Fruit fly (Drosophila melanogaster): ENCODE results near the gene CG15362.

Gene CG15362

dm6 chr2L:1980708-1981339 is at the start of gene CG15362, which contains the start of gene CG15356:
CG15362 (plus strand) TSS chr2L:1981176.
CG15356 (minus strand) TSS chr2L:1980755.
- TF ChIP-seq EcR (GFP tag; optimal IDR thresholded peaks at IDR 0.05) (no peak), pan (optimal IDR thresholded peaks at IDR 0.05) (no peak), Dll (optimal IDR thresholded peaks at IDR 0.05) (no peak), psq (optimal IDR thresholded peaks at IDR 0.05) (no peak), CG8478 (optimal IDR thresholded peaks at IDR 0.05) (no peak), usp (GFP tag; optimal IDR thresholded peaks at IDR 0.05) (no peak)

- TF ChIP-seq psq (optimal IDR thresholded peaks at IDR 0.05) (no peak), Dll (optimal IDR thresholded peaks at IDR 0.05) (no peak), EcR (GFP tag; optimal IDR thresholded peaks at IDR 0.05) (no peak), pan (optimal IDR thresholded peaks at IDR 0.05) (no peak), CG8478 (optimal IDR thresholded peaks at IDR 0.05) (no peak), usp (GFP tag; optimal IDR thresholded peaks at IDR 0.05) (no peak)
Observed at dm6 chr2L:1938004-1938403, 43.0 kb upstream of the CG15362 start.

dm6 chr2L:1944473-1945110 is 36.4 kb upstream of the CG15362 start:
- TF ChIP-seq pan (optimal IDR thresholded peaks at IDR 0.05) (no peak), Dll (optimal IDR thresholded peaks at IDR 0.05) (no peak), EcR (GFP tag; optimal IDR thresholded peaks at IDR 0.05) (no peak), CG8478 (optimal IDR thresholded peaks at IDR 0.05) (no peak), psq (optimal IDR thresholded peaks at IDR 0.05) (no peak), usp (GFP tag; optimal IDR thresholded peaks at IDR 0.05) (no peak)

dm6 chr2L:1945609-1946008 is 35.4 kb upstream of the CG15362 start, which contains the start of gene CG15357:
CG15357 (minus strand) TSS chr2L:1945709.
- no peak for TF ChIP-seq Dll (optimal IDR thresholded peaks at IDR 0.05)
- no peak for TF ChIP-seq CG8478 (optimal IDR thresholded peaks at IDR 0.05)
- TF ChIP-seq psq (optimal IDR thresholded peaks at IDR 0.05), result no peak
- no peak for TF ChIP-seq usp (GFP tag; optimal IDR thresholded peaks at IDR 0.05)
- TF ChIP-seq pan (optimal IDR thresholded peaks at IDR 0.05), result no peak
- TF ChIP-seq EcR (GFP tag; optimal IDR thresholded peaks at IDR 0.05), result no peak

- no peak for TF ChIP-seq EcR (GFP tag; optimal IDR thresholded peaks at IDR 0.05)
- TF ChIP-seq pan (optimal IDR thresholded peaks at IDR 0.05), result no peak
- TF ChIP-seq psq (optimal IDR thresholded peaks at IDR 0.05), result no peak
Observed at dm6 chr2L:1946628-1947027, 34.3 kb upstream of the CG15362 start, which contains the start of gene CG33673. CG33673 (minus strand) TSS chr2L:1946728.

dm6 chr2L:1947959-1948358 is 33.0 kb upstream of the CG15362 start:
- TF ChIP-seq Dll (optimal IDR thresholded peaks at IDR 0.05) (no peak), psq (optimal IDR thresholded peaks at IDR 0.05) (no peak), EcR (GFP tag; optimal IDR thresholded peaks at IDR 0.05) (no peak), CG8478 (optimal IDR thresholded peaks at IDR 0.05) (no peak), usp (GFP tag; optimal IDR thresholded peaks at IDR 0.05) (no peak), pan (optimal IDR thresholded peaks at IDR 0.05) (no peak)

dm6 chr2L:1954541-1954940 is 26.4 kb upstream of the CG15362 start:
- no peak for TF ChIP-seq psq (optimal IDR thresholded peaks at IDR 0.05)
- no peak for TF ChIP-seq Dll (optimal IDR thresholded peaks at IDR 0.05)
- TF ChIP-seq EcR (GFP tag; optimal IDR thresholded peaks at IDR 0.05), result no peak
- TF ChIP-seq usp (GFP tag; optimal IDR thresholded peaks at IDR 0.05), result no peak
- no peak for TF ChIP-seq pan (optimal IDR thresholded peaks at IDR 0.05)
- no peak for TF ChIP-seq CG8478 (optimal IDR thresholded peaks at IDR 0.05)

- no peak for TF ChIP-seq usp (GFP tag; optimal IDR thresholded peaks at IDR 0.05)
- TF ChIP-seq EcR (GFP tag; optimal IDR thresholded peaks at IDR 0.05), result no peak
- no peak for TF ChIP-seq pan (optimal IDR thresholded peaks at IDR 0.05)
- no peak for TF ChIP-seq CG8478 (optimal IDR thresholded peaks at IDR 0.05)
- no peak for TF ChIP-seq psq (optimal IDR thresholded peaks at IDR 0.05)
- TF ChIP-seq Dll (optimal IDR thresholded peaks at IDR 0.05), result no peak
Observed at dm6 chr2L:1959420-1959819, 21.6 kb upstream of the CG15362 start.

dm6 chr2L:1960056-1960455 is 20.9 kb upstream of the CG15362 start:
- TF ChIP-seq Dll (optimal IDR thresholded peaks at IDR 0.05) (no peak), psq (optimal IDR thresholded peaks at IDR 0.05) (no peak), EcR (GFP tag; optimal IDR thresholded peaks at IDR 0.05) (no peak), pan (optimal IDR thresholded peaks at IDR 0.05) (no peak), usp (GFP tag; optimal IDR thresholded peaks at IDR 0.05) (no peak), CG8478 (optimal IDR thresholded peaks at IDR 0.05) (no peak)

- TF ChIP-seq CG8478 (optimal IDR thresholded peaks at IDR 0.05), result no peak
- no peak for TF ChIP-seq Dll (optimal IDR thresholded peaks at IDR 0.05)
- no peak for TF ChIP-seq psq (optimal IDR thresholded peaks at IDR 0.05)
- no peak for TF ChIP-seq EcR (GFP tag; optimal IDR thresholded peaks at IDR 0.05)
Observed at dm6 chr2L:1961932-1962496, 19.0 kb upstream of the CG15362 start.

dm6 chr2L:1967301-1967700 is 13.7 kb upstream of the CG15362 start:
- TF ChIP-seq pan (optimal IDR thresholded peaks at IDR 0.05), result no peak
- TF ChIP-seq psq (optimal IDR thresholded peaks at IDR 0.05), result no peak
- no peak for TF ChIP-seq usp (GFP tag; optimal IDR thresholded peaks at IDR 0.05)
- TF ChIP-seq Dll (optimal IDR thresholded peaks at IDR 0.05), result no peak
- TF ChIP-seq CG8478 (optimal IDR thresholded peaks at IDR 0.05), result no peak
- no peak for TF ChIP-seq EcR (GFP tag; optimal IDR thresholded peaks at IDR 0.05)

- TF ChIP-seq CG8478 (optimal IDR thresholded peaks at IDR 0.05) (no peak), psq (optimal IDR thresholded peaks at IDR 0.05) (no peak), Dll (optimal IDR thresholded peaks at IDR 0.05) (no peak), pan (optimal IDR thresholded peaks at IDR 0.05) (no peak), EcR (GFP tag; optimal IDR thresholded peaks at IDR 0.05) (no peak)
Observed at dm6 chr2L:1967861-1968260, 13.1 kb upstream of the CG15362 start.
